Worm (Caenorhabditis elegans): ENCODE measurements around the gene nlf-1.
A peak's percentile ranks its signal among the peaks of the same experiment; 100 is the strongest.

The nlf-1 gene

DNA sequence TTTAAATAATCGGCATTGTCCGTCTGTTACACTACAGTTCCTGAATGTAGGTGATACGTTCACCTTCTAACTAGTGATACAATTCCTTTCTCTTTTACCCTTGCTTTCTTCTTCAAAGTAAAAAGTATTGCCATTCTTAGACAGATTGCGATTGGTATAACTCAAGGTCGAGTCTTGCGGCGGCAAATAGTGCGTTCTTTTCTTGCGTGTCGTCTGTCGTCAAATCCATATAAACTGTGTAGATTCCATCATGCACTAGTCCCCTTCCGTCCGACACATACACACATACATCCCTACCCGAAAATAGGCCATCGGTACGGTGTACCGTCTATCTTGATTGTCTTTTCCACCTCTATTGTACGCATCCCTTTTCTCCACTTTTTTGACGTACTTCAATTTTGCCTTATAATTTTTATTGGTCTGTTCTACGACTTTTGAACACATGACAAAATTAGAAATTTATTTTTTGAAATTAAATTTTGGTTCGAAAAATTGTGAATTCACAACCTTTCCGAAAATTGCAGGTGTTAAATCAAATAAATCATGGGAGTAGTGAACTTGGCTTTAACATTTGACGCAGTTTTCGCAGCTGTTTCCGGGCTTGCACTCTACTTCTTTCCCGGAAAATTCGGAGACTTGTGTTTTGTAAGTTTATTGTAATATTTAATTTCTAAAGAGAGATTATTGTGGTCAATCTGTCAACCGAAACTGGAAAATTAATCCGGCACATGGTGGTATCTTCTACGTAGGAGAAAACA, 36.9 kb downstream of the nlf-1 start, which contains the start of gene C44C1.1 (continued):
- TF ChIP-seq pag-3 (tag; optimal IDR thresholded peaks at IDR 0.05; ENCODE audit: borderline replicate concordance, insufficient read depth) (peak; percentile 88), mdl-1 (tag; optimal IDR thresholded peaks at IDR 0.05) (peak in 1 of 2 experiments; percentile 6), C04F5.9 (tag; optimal IDR thresholded peaks at IDR 0.05) (no peak), dpl-1 (GFP tag; optimal IDR thresholded peaks at IDR 0.05) (no peak), dsc-1 (tag; optimal IDR thresholded peaks at IDR 0.05) (no peak), ets-5 (GFP tag; IDR thresholded peaks at IDR 0.05) (no peak), sptf-1 (tag; optimal IDR thresholded peaks at IDR 0.05) (no peak), zag-1 (tag; optimal IDR thresholded peaks at IDR 0.05) (no peak), nhr-19 (GFP tag; conservative IDR thresholded peaks at IDR 0.05) (no peak), mef-2 (tag; optimal IDR thresholded peaks at IDR 0.05) (no peak), fkh-8 (tag; optimal IDR thresholded peaks at IDR 0.05) (peak; percentile 66), aly-2 (tag; optimal IDR thresholded peaks at IDR 0.05) (no peak), C34B4.2 (tag; optimal IDR thresholded peaks at IDR 0.05) (no peak), nhr-12 (tag; optimal IDR thresholded peaks at IDR 0.05) (no peak), pax-3 (tag; optimal IDR thresholded peaks at IDR 0.05) (no peak), fkh-4 (tag; optimal IDR thresholded peaks at IDR 0.05; ENCODE audit: borderline replicate concordance) (no peak), efl-3 (GFP tag; optimal IDR thresholded peaks at IDR 0.05) (no peak), alr-1 (tag; optimal IDR thresholded peaks at IDR 0.05; ENCODE audit: borderline replicate concordance) (no peak), elt-2 (tag; optimal IDR thresholded peaks at IDR 0.05) (no peak), nhr-77 (tag; optimal IDR thresholded peaks at IDR 0.05) (no peak), hlh-17 (GFP tag; optimal IDR thresholded peaks at IDR 0.05; ENCODE audit: borderline replicate concordance) (no peak), lin-35 (GFP tag; optimal IDR thresholded peaks at IDR 0.05) (peak in 1 of 2 experiments; percentile 17), fos-1 (tag; optimal IDR thresholded peaks at IDR 0.05) (no peak), jun-1 (tag; optimal IDR thresholded peaks at IDR 0.05) (no peak), lin-39 (tag; optimal IDR thresholded peaks at IDR 0.05) (no peak), fkh-10 (GFP tag; optimal IDR thresholded peaks at IDR 0.05) (no peak), lir-3 (tag; optimal IDR thresholded peaks at IDR 0.05; ENCODE audit: poor library complexity) (no peak)

DNA sequence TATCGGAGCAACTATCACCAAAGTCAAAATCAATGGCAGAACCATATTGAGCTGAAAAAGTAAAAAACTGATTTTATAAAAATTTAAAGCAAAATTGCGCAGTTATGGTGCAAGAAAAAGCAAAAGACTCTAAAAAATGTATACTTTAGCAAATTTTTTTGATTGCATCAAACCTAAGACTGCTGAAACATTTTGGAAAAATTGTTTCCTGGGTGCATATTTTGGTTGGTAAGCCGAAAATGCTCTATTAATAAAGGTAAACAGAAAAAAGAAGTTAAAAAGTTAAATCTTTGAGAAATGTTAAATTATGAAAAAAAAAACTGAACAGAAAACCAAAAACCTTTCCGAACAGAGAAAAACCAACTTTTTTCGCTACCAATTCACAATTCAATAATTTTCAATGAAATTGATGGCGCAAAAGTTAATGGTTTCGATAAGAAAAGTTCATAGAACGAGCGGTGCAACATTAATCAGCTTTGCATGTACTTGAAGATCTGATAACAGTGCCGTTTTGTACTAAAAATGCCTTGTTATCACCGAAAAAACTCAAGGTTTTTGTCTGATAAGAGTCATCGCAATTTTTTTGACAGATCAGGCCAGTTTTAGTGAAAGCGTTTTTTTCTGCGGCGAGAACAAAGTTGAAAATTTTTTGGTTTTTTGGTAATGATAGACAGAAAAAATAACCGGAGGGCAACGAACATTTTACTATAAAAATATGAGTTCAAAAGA, 39.2 kb downstream of the nlf-1 start, which contains the start of gene abhd-3.2:
Gene abhd-3.2, minus strand, starts transcription at position 51 of the 729 bp plus-strand sequence.
- no peak for TF ChIP-seq ceh-63 (GFP tag; optimal IDR thresholded peaks at IDR 0.05)
- TF ChIP-seq jun-1 (tag; optimal IDR thresholded peaks at IDR 0.05), result peak; percentile 63
- peak; percentile 93 for TF ChIP-seq pqm-1 (tag; optimal IDR thresholded peaks at IDR 0.05)
- TF ChIP-seq snu-23 (GFP tag; optimal IDR thresholded peaks at IDR 0.05), result peak; percentile 35
- peak; percentile 41 for TF ChIP-seq blmp-1 (tag; optimal IDR thresholded peaks at IDR 0.05)
- TF ChIP-seq hlh-4 (tag; optimal IDR thresholded peaks at IDR 0.05), result no peak
- peak; percentile 35 for TF ChIP-seq nhr-90 (tag; optimal IDR thresholded peaks at IDR 0.05; ENCODE audit: poor library complexity)
- TF ChIP-seq lin-35 (GFP tag; optimal IDR thresholded peaks at IDR 0.05), result peak in 1 of 2 experiments; percentile 64
- TF ChIP-seq lir-3 (tag; optimal IDR thresholded peaks at IDR 0.05; ENCODE audit: poor library complexity), result no peak
- TF ChIP-seq fkh-8 (tag; optimal IDR thresholded peaks at IDR 0.05), result no peak
- peak; percentile 78 for TF ChIP-seq nhr-85 (tag)
- TF ChIP-seq nhr-20 (tag; optimal IDR thresholded peaks at IDR 0.05), result peak; percentile 40
- TF ChIP-seq elt-3 (tag; optimal IDR thresholded peaks at IDR 0.05), result peak in 5 of 6 experiments; percentile 27 to 86 (median 35)
- TF ChIP-seq elt-2 (tag; optimal IDR thresholded peaks at IDR 0.05), result peak; percentile 99
- no peak for TF ChIP-seq tbx-2 (tag; optimal IDR thresholded peaks at IDR 0.05)
- peak; percentile 52 for TF ChIP-seq nhr-19 (GFP tag; conservative IDR thresholded peaks at IDR 0.05)
- TF ChIP-seq nhr-71 (tag; optimal IDR thresholded peaks at IDR 0.05), result peak; percentile 37
- TF ChIP-seq lsy-2 (tag; optimal IDR thresholded peaks at IDR 0.05), result peak in 1 of 2 experiments; percentile 20
- peak; percentile 39 for TF ChIP-seq lin-14 (GFP tag; optimal IDR thresholded peaks at IDR 0.05)
- TF ChIP-seq alr-1 (tag; optimal IDR thresholded peaks at IDR 0.05; ENCODE audit: borderline replicate concordance), result no peak
- peak in 1 of 2 experiments; percentile 30 for TF ChIP-seq mdl-1 (tag; optimal IDR thresholded peaks at IDR 0.05)
- peak; percentile 64 for TF ChIP-seq tlp-1 (tag; optimal IDR thresholded peaks at IDR 0.05)
- TF ChIP-seq efl-1 (optimal IDR thresholded peaks at IDR 0.05), result no peak
- TF ChIP-seq efl-1 (GFP tag; optimal IDR thresholded peaks at IDR 0.05 in 1 of 2), result peak in 1 of 2 experiments; percentile 66
